Worm (Caenorhabditis elegans): Measurements from ENCODE around the gene T23B12.5.

- TF ChIP-seq pha-4 (tag; optimal IDR thresholded peaks at IDR 0.05) (no peak), nhr-76 (tag; optimal IDR thresholded peaks at IDR 0.05) (no peak), fkh-10 (GFP tag; optimal IDR thresholded peaks at IDR 0.05) (no peak), ztf-4 (tag; optimal IDR thresholded peaks at IDR 0.05) (no peak), nhr-11 (tag; optimal IDR thresholded peaks at IDR 0.05) (no peak), zag-1 (tag; optimal IDR thresholded peaks at IDR 0.05) (no peak), nhr-12 (tag; optimal IDR thresholded peaks at IDR 0.05) (no peak), unc-62 (GFP tag; optimal IDR thresholded peaks at IDR 0.05) (no peak), nhr-43 (tag; optimal IDR thresholded peaks at IDR 0.05; ENCODE audit: poor library complexity, severe bottlenecking) (no peak), fkh-2 (tag; optimal IDR thresholded peaks at IDR 0.05) (no peak)
Measured at ce11 chrV:8417271-8417670, 30.6 kb downstream of the T23B12.5 start.
